Fruit fly (Drosophila melanogaster): ENCODE results near the gene CG13310.

The CG13310 gene

DNA sequence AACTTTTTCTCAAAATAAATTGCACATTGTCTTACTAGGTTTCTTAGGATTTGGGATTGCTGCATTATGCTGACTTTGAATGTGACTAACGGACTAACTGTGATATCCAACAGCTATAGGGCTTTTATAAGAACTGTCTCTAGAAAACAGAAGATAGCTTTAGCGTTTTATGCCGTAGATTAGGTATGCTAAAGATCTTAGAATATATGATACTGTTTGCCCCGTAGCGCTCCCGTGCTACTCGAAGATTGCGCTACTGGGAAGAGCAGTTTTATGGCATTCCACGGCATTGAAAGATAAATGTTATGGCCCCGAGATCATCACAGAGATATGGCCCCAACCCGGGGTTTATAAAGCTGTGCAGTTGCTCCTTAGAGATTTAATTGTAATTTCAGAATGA lies 1.7 kb upstream of the CG13310 start, which contains the start of the genes CG13311 and CG34426:
Gene CG13311, minus strand, starts transcription at position 101 of the 400 bp plus-strand sequence.
Gene CG34426, plus strand, starts transcription at position 400 of the 400 bp plus-strand sequence.
- TF ChIP-seq Hr3 (GFP tag; optimal IDR thresholded peaks at IDR 0.05) (no peak), CTCF (GFP tag; optimal IDR thresholded peaks at IDR 0.05) (no peak), Mad (GFP tag; optimal IDR thresholded peaks at IDR 0.05) (no peak)

DNA sequence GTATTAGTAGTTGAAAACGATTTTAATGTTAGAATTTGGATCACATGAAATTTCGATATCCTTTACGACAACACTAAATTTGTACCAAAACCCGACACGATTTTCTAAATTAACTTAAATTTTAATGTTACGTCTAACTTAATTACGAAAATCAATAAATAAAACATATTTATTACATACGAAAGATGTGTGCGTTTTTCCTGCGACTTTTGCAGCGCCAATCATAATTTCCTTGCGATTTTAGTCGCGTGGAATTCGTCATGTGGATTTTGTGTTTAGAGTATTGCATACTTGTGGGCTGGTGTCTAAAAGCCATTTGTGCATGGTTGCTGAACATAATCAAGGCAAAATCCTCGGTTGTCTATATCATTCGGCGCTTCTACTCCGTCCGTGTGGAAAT lies 1.8 kb downstream of the CG13310 start:
- TF ChIP-seq CG8359 (GFP tag; optimal IDR thresholded peaks at IDR 0.05; ENCODE audit: borderline replicate concordance): peak; percentile 100
- TF ChIP-seq hb (GFP tag; IDR thresholded peaks at IDR 0.05; ENCODE audit: partially characterized antibody): no peak
- TF ChIP-seq croc (GFP tag; conservative IDR thresholded peaks at IDR 0.05): no peak
- no peak for TF ChIP-seq Taf1 (GFP tag; IDR thresholded peaks at IDR 0.05)
- TF ChIP-seq CG15269 (tag; optimal IDR thresholded peaks at IDR 0.05): no peak
- TF ChIP-seq eve (GFP tag; optimal IDR thresholded peaks at IDR 0.05): peak in 1 of 2 experiments; percentile 70
- no peak for TF ChIP-seq CG11456 (GFP tag; IDR thresholded peaks at IDR 0.05)
- TF ChIP-seq Deaf1 (tag; optimal IDR thresholded peaks at IDR 0.05): no peak
- TF ChIP-seq Tbp (GFP tag; optimal IDR thresholded peaks at IDR 0.05): peak; percentile 28
- no peak for TF ChIP-seq CG6254 (GFP tag; optimal IDR thresholded peaks at IDR 0.05)
- TF ChIP-seq PHDP (tag; optimal IDR thresholded peaks at IDR 0.05): no peak
- no peak for TF ChIP-seq CG10543 (GFP tag; optimal IDR thresholded peaks at IDR 0.05)
- no peak for TF ChIP-seq CoRest (tag; optimal IDR thresholded peaks at IDR 0.05)
- TF ChIP-seq kay (GFP tag; optimal IDR thresholded peaks at IDR 0.05): no peak
- TF ChIP-seq CG4328 (GFP tag; optimal IDR thresholded peaks at IDR 0.05): no peak

DNA sequence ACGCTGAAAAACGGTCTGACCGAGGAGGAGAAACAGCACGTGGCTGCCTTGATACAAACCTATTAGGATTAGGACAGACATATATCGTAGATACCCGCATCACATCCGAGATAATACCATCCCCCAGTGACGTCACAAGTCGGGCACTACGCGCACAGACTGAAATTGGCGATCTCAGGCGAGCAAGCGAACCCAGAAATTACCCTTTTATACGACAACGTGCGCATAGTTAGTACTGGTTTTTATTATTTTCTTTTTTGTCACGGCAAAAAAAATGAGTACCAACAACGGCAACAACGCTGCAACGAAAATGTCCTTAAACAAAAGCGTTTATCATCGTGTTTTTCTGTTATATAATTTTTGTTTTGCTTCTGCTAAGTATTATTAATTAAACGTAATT lies 2.2 kb downstream of the CG13310 start:
- TF ChIP-seq CG9876 (GFP tag; optimal IDR thresholded peaks at IDR 0.05) (no peak), Hey (tag; optimal IDR thresholded peaks at IDR 0.05) (no peak), CG17328 (GFP tag; IDR thresholded peaks at IDR 0.05) (no peak), sqz (GFP tag; optimal IDR thresholded peaks at IDR 0.05) (no peak), CG2199 (GFP tag; IDR thresholded peaks at IDR 0.05) (peak; percentile 93), CG8089 (GFP tag; optimal IDR thresholded peaks at IDR 0.05) (no peak), Pdp1 (GFP tag; optimal IDR thresholded peaks at IDR 0.05) (peak in 1 of 2 experiments; percentile 67)

DNA sequence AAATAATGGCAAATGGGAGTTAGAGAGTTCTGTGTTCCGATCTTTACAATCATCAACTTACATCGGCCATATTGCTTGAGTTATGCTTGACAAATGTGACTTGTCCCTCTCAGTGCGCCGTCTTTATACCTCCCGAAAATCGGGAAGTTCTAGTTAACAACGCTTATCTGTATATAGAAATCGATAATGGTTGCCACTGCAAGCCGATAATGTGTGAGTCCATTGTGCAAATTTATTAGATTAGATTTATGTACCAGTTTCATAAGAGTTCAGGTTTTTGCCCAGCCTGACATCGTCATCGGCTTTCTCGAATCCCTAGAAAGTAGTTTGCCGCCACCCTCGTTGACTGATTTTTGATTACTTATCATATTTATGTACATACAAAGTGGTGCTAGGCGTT lies 11.9 kb downstream of the CG13310 start, which contains the start of gene Acbp5:
Gene Acbp5, minus strand, starts transcription at position 101 of the 400 bp plus-strand sequence.
- TF ChIP-seq salm (tag; optimal IDR thresholded peaks at IDR 0.05) (no peak), chn (GFP tag; optimal IDR thresholded peaks at IDR 0.05) (no peak), Pdp1 (GFP tag; optimal IDR thresholded peaks at IDR 0.05) (peak in 1 of 2 experiments; percentile 5), exex (tag; optimal IDR thresholded peaks at IDR 0.05) (peak; percentile 53)

DNA sequence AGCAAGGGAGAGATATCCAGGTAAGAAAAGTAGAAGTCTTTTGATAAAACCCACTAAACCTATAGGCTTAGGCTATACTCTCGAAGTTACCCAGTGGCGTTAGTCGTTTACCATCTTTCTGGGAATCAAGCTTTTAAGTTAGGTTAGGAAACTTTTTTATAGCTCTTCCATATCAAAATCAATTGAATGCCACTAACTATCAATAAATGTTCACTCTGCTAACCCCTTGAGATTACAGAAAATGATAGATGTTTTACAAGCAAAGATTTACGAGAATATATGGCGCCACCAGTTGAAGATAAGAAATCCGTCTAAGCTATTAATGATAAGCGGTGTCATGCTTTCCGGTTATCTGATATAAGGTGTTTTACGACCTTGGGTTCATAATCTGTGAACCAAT lies 12.6 kb downstream of the CG13310 start:
- TF ChIP-seq CG7372 (GFP tag; IDR thresholded peaks at IDR 0.05) (no peak), Camta (GFP tag; optimal IDR thresholded peaks at IDR 0.05) (no peak), abd-A (tag; optimal IDR thresholded peaks at IDR 0.05) (no peak), cas (GFP tag; IDR thresholded peaks at IDR 0.05) (no peak), sens (GFP tag) (peak; percentile 40), CG4820 (GFP tag; optimal IDR thresholded peaks at IDR 0.05) (no peak), Hr78 (GFP tag; optimal IDR thresholded peaks at IDR 0.05) (peak in 1 of 2 experiments; percentile 13), pfk (GFP tag; optimal IDR thresholded peaks at IDR 0.05) (no peak), CG10959 (GFP tag; IDR thresholded peaks at IDR 0.05) (no peak), CG6854 (GFP tag; optimal IDR thresholded peaks at IDR 0.05) (no peak), HHEX (GFP tag; optimal IDR thresholded peaks at IDR 0.05) (no peak), exex (tag; optimal IDR thresholded peaks at IDR 0.05) (peak; percentile 94), Ets97D (GFP tag; optimal IDR thresholded peaks at IDR 0.05) (no peak), caup (GFP tag; optimal IDR thresholded peaks at IDR 0.05; ENCODE audit: severe bottlenecking) (no peak), CG3163 (GFP tag; optimal IDR thresholded peaks at IDR 0.05) (no peak), sug (tag; optimal IDR thresholded peaks at IDR 0.05) (peak; percentile 44), phol (tag; optimal IDR thresholded peaks at IDR 0.05) (no peak), nau (GFP tag; optimal IDR thresholded peaks at IDR 0.05) (no peak), Doc3 (GFP tag; IDR thresholded peaks at IDR 0.05; ENCODE audit: partially characterized antibody) (no peak)

Measured in whole organism, embryonic.